Worm (Caenorhabditis elegans) whole organism, L1 larva: ENCODE measurements around the gene npl-4.2.

ENCODE experiments used
- F16B12.6 ChIP-seq: fragments of 150-350 bp; optimal IDR thresholded peaks from 2 replicates; lab custom pipeline; 2014; ENCODE audit warnings: missing biosample characterization, missing genetic modification characterization
- alr-1 ChIP-seq: fragments of 200-800 bp; sonication (Bioruptor generic); optimal IDR thresholded peaks from 2 replicates; lab custom pipeline; 2018; ENCODE audit warnings: borderline replicate concordance, mild to moderate bottlenecking, missing genetic modification characterization, missing compliant biosample characterization
- blmp-1 ChIP-seq: fragments of 150-350 bp; optimal IDR thresholded peaks from 2 replicates; lab custom pipeline; 2014; ENCODE audit warnings: missing biosample characterization, missing genetic modification characterization
- ceh-63 ChIP-seq: fragments of 200-800 bp; sonication (Bioruptor generic); optimal IDR thresholded peaks from 2 replicates; lab custom pipeline; 2018; ENCODE audit warnings: mild to moderate bottlenecking, missing genetic modification characterization, missing compliant biosample characterization
- ceh-8 ChIP-seq: fragments of 200-800 bp; sonication (Bioruptor generic); optimal IDR thresholded peaks from 2 replicates; lab custom pipeline; 2018; ENCODE audit warnings: mild to moderate bottlenecking, missing genetic modification characterization, moderate library complexity, missing compliant biosample characterization
- ceh-88 ChIP-seq: fragments of 200-800 bp; sonication (Bioruptor generic); IDR thresholded peaks from 2 replicates; pipeline ENCODE4 v1.3.6; 2022; ENCODE audit warnings: missing genetic modification characterization, missing compliant biosample characterization
- ceh-90 ChIP-seq: sonication (generic microtip); optimal IDR thresholded peaks from 2 replicates; lab custom pipeline; 2016; ENCODE audit warnings: missing genetic modification characterization, missing compliant biosample characterization
- ces-1 ChIP-seq: fragments of 150-350 bp; optimal IDR thresholded peaks from 2 replicates; lab custom pipeline; 2014; ENCODE audit warnings: missing biosample characterization, missing genetic modification reagents, missing genetic modification characterization
- dpl-1 ChIP-seq, 3 experiments: fragments of 150-350 bp in 2 of 3; sonication (generic microtip) in 1 of 3; optimal IDR thresholded peaks; 2 replicates each; lab custom pipeline; 2014 to 2017; ENCODE audit warnings: missing biosample characterization in 3 of 3, missing genetic modification characterization in 3 of 3, missing genetic modification reagents in 3 of 3
- egl-13 ChIP-seq: sonication (generic microtip); optimal IDR thresholded peaks from 2 replicates; lab custom pipeline; 2016; ENCODE audit warnings: missing genotype, missing genetic modification reagents, missing genetic modification characterization, missing compliant biosample characterization
- egl-27 ChIP-seq, 2 experiments: fragments of 150-350 bp in 1 of 2; sonication (generic microtip); optimal IDR thresholded peaks; 3 replicates each; lab custom pipeline; 2017 to 2018; ENCODE audit warnings: missing biosample characterization in 2 of 2, missing genetic modification characterization in 2 of 2, missing genetic modification reagents in 2 of 2
- elt-2 ChIP-seq: sonication (generic microtip); optimal IDR thresholded peaks from 2 replicates; lab custom pipeline; 2016; ENCODE audit warnings: missing genetic modification characterization, mild to moderate bottlenecking, inconsistent platforms, missing compliant biosample characterization, missing genetic modification reagents
- elt-3 ChIP-seq, 6 experiments: fragments of 150-350 bp in 1 of 6; sonication (generic microtip); optimal IDR thresholded peaks; 2 replicates each; lab custom pipeline; 2017 to 2018; ENCODE audit warnings: missing biosample characterization in 6 of 6, missing genetic modification characterization in 6 of 6, inconsistent platforms in 1 of 6
- ets-5 ChIP-seq: fragments of 200-800 bp; sonication (Bioruptor generic); IDR thresholded peaks from 2 replicates; pipeline ENCODE4 v1.3.6; 2022; ENCODE audit warnings: missing genetic modification characterization, missing compliant biosample characterization
- fos-1 ChIP-seq: fragments of 150-350 bp; optimal IDR thresholded peaks from 2 replicates; lab custom pipeline; 2014; ENCODE audit warnings: missing biosample characterization, missing genetic modification characterization
- grh-1 ChIP-seq: fragments of 200-800 bp; sonication (Bioruptor generic); IDR thresholded peaks from 2 replicates; pipeline ENCODE4 v1.3.6; 2022; ENCODE audit warnings: missing genetic modification reagents, missing genetic modification characterization, missing compliant biosample characterization
- hlh-17 ChIP-seq: fragments of 200-800 bp; sonication (Bioruptor generic); optimal IDR thresholded peaks from 2 replicates; lab custom pipeline; 2018; ENCODE audit warnings: missing genetic modification characterization, mild to moderate bottlenecking, missing compliant biosample characterization, moderate library complexity, borderline replicate concordance
- hpl-2 ChIP-seq: fragments of 150-350 bp; optimal IDR thresholded peaks from 2 replicates; lab custom pipeline; 2014; ENCODE audit warnings: missing biosample characterization, missing genetic modification reagents, missing genetic modification characterization
- irx-1 ChIP-seq: sonication (generic microtip); optimal IDR thresholded peaks from 2 replicates; lab custom pipeline; 2016; ENCODE audit warnings: missing genetic modification characterization, missing compliant biosample characterization
- jun-1 ChIP-seq: fragments of 150-350 bp; optimal IDR thresholded peaks from 2 replicates; lab custom pipeline; 2014; ENCODE audit warnings: missing biosample characterization, missing genetic modification reagents, missing genetic modification characterization
- lin-13 ChIP-seq: fragments of 150-350 bp; optimal IDR thresholded peaks from 2 replicates; lab custom pipeline; 2014; ENCODE audit warnings: missing biosample characterization, missing genetic modification reagents, missing genetic modification characterization
- lin-39 ChIP-seq: fragments of 150-350 bp; optimal IDR thresholded peaks from 2 replicates; lab custom pipeline; 2014; ENCODE audit warnings: missing biosample characterization, missing genetic modification reagents, missing genetic modification characterization
- mab-9 ChIP-seq: fragments of 200-800 bp; sonication (Bioruptor generic); IDR thresholded peaks from 2 replicates; pipeline ENCODE4 v1.3.6; 2022; ENCODE audit warnings: missing genetic modification reagents, missing genetic modification characterization, missing compliant biosample characterization
- mef-2 ChIP-seq: fragments of 150-350 bp; optimal IDR thresholded peaks from 2 replicates; lab custom pipeline; 2014; ENCODE audit warnings: missing biosample characterization, missing genetic modification characterization
- mep-1 ChIP-seq: fragments of 150-350 bp; optimal IDR thresholded peaks from 2 replicates; lab custom pipeline; 2014; ENCODE audit warnings: missing biosample characterization, missing genetic modification characterization
- nhr-12 ChIP-seq: sonication (generic microtip); optimal IDR thresholded peaks from 2 replicates; lab custom pipeline; 2017; ENCODE audit warnings: missing biosample characterization, missing genetic modification characterization
- nhr-76 ChIP-seq: sonication (generic microtip); optimal IDR thresholded peaks from 2 replicates; lab custom pipeline; 2017; ENCODE audit warnings: missing biosample characterization, missing genetic modification characterization
- nhr-77 ChIP-seq: fragments of 150-350 bp; optimal IDR thresholded peaks from 2 replicates; lab custom pipeline; 2014; ENCODE audit warnings: missing biosample characterization, missing genetic modification characterization
- nhr-84 ChIP-seq: sonication (generic microtip); optimal IDR thresholded peaks from 2 replicates; lab custom pipeline; 2017; ENCODE audit warnings: missing biosample characterization, missing genetic modification characterization
- nhr-85 ChIP-seq: sonication (generic microtip); peaks from one replicate; lab custom pipeline; 2016; ENCODE audit warnings: missing genetic modification characterization, inconsistent platforms, missing compliant biosample characterization
- nhr-90 ChIP-seq: sonication (generic microtip); optimal IDR thresholded peaks from 2 replicates; lab custom pipeline; 2016; ENCODE audit warnings: mild to moderate bottlenecking, missing genetic modification characterization, missing compliant biosample characterization; ENCODE audit not compliant: poor library complexity
- pax-3 ChIP-seq: fragments of 200-800 bp; sonication (Bioruptor generic); optimal IDR thresholded peaks from 2 replicates; lab custom pipeline; 2018; ENCODE audit warnings: mild to moderate bottlenecking, missing genetic modification characterization, moderate library complexity, missing compliant biosample characterization
- pqm-1 ChIP-seq: sonication (generic microtip); optimal IDR thresholded peaks from 3 replicates; lab custom pipeline; 2017; ENCODE audit warnings: missing biosample characterization, missing genetic modification characterization
- rnt-1 ChIP-seq: sonication (generic microtip); optimal IDR thresholded peaks from 2 replicates; lab custom pipeline; 2016; ENCODE audit warnings: mild to moderate bottlenecking, missing genetic modification characterization, moderate library complexity, missing compliant biosample characterization
- skn-1 ChIP-seq: fragments of 150-350 bp; optimal IDR thresholded peaks from 2 replicates; lab custom pipeline; 2014; ENCODE audit warnings: missing biosample characterization, missing genetic modification characterization
- snu-23 ChIP-seq: sonication (generic microtip); optimal IDR thresholded peaks from 2 replicates; lab custom pipeline; 2016; ENCODE audit warnings: missing genetic modification characterization, missing compliant biosample characterization
- sox-4 ChIP-seq: sonication (generic microtip); optimal IDR thresholded peaks from 2 replicates; lab custom pipeline; 2016; ENCODE audit warnings: missing genetic modification characterization, missing compliant biosample characterization
- sup-37 ChIP-seq: fragments of 200-800 bp; sonication (Bioruptor generic); optimal IDR thresholded peaks from 2 replicates; lab custom pipeline; 2018; ENCODE audit warnings: mild to moderate bottlenecking, missing genetic modification characterization, missing compliant biosample characterization
- swsn-7 ChIP-seq: sonication (generic microtip); optimal IDR thresholded peaks from 2 replicates; lab custom pipeline; 2016; ENCODE audit warnings: missing genetic modification characterization, missing compliant biosample characterization
- unc-130 ChIP-seq: fragments of 150-350 bp; optimal IDR thresholded peaks from 2 replicates; lab custom pipeline; 2017; ENCODE audit warnings: missing biosample characterization, missing genetic modification characterization, inconsistent platforms
- unc-30 ChIP-seq: sonication (generic microtip); optimal IDR thresholded peaks from 2 replicates; lab custom pipeline; 2017; ENCODE audit warnings: missing biosample characterization, missing genetic modification characterization
- unc-62 ChIP-seq: fragments of 150-350 bp; optimal IDR thresholded peaks from 2 replicates; lab custom pipeline; 2014; ENCODE audit warnings: missing biosample characterization, missing genetic modification reagents, missing genetic modification characterization
- unc-86 ChIP-seq: sonication (generic microtip); optimal IDR thresholded peaks from 2 replicates; lab custom pipeline; 2016; ENCODE audit warnings: missing genetic modification characterization, missing compliant biosample characterization
- unc-98 ChIP-seq: fragments of 200-800 bp; sonication (Bioruptor generic); IDR thresholded peaks from 2 replicates; pipeline ENCODE4 v1.3.6; 2022; ENCODE audit warnings: missing genetic modification characterization, missing compliant biosample characterization
- vab-15 ChIP-seq: sonication (generic microtip); optimal IDR thresholded peaks from 2 replicates; lab custom pipeline; 2017; ENCODE audit warnings: missing genotype, mild to moderate bottlenecking, missing genetic modification characterization, missing compliant biosample characterization
- zag-1 ChIP-seq: fragments of 150-350 bp; optimal IDR thresholded peaks from 2 replicates; lab custom pipeline; 2014; ENCODE audit warnings: missing biosample characterization, missing genetic modification characterization

npl-4.2 gene

ce11 chrII:5578035-5578434, 44.7 kb upstream of the npl-4.2 start, which contains the start of gene T25E4.1:
Gene T25E4.1, plus strand, starts transcription at chrII:5578335.
- TF ChIP-seq elt-2 (tag; lab: Kevin White, UChicago) (no peak), nhr-90 (tag; lab: Kevin White, UChicago) (no peak), ceh-8 (GFP tag; lab: Kevin White, UChicago) (no peak), snu-23 (no peak), nhr-12 (tag; lab: Kevin White, UChicago) (no peak), hlh-17 (GFP tag; lab: Kevin White, UChicago) (no peak), jun-1 (tag; lab: Kevin White, UChicago) (no peak), ceh-63 (GFP tag; lab: Kevin White, UChicago) (no peak)

ce11 chrII:5578714-5579113, 44.0 kb upstream of the npl-4.2 start:
- TF ChIP-seq lin-39 (tag; lab: Kevin White, UChicago) (no peak), rnt-1 (no peak), unc-98 (no peak), ceh-90 (tag; lab: Kevin White, UChicago) (no peak), ets-5 (GFP tag; lab: Robert Waterston, UW) (no peak), fos-1 (tag; lab: Kevin White, UChicago) (no peak), swsn-7 (tag; lab: Kevin White, UChicago) (no peak), irx-1 (tag; lab: Kevin White, UChicago) (no peak), unc-130 (no peak), nhr-12 (tag; lab: Kevin White, UChicago) (no peak), sup-37 (GFP tag; lab: Kevin White, UChicago) (no peak)

ce11 chrII:5579236-5579635, 43.5 kb upstream of the npl-4.2 start:
- TF ChIP-seq ceh-63 (GFP tag; lab: Kevin White, UChicago) (no peak), lin-13 (GFP tag; lab: Kevin White, UChicago) (no peak), unc-98 (no peak), egl-27 (tag; optimal IDR thresholded peaks at IDR 0.05; lab: Kevin White, UChicago) (no peak), elt-2 (tag; lab: Kevin White, UChicago) (no peak), nhr-85 (tag; lab: Kevin White, UChicago) (no peak), unc-62 (no peak), ets-5 (GFP tag; lab: Robert Waterston, UW) (no peak), sox-4 (tag; lab: Kevin White, UChicago) (no peak), dpl-1 (GFP tag; optimal IDR thresholded peaks at IDR 0.05; lab: Kevin White, UChicago) (no peak), mep-1 (tag; lab: Kevin White, UChicago) (no peak), grh-1 (GFP tag; lab: Robert Waterston, UW) (no peak), pax-3 (tag; lab: Kevin White, UChicago) (no peak), ces-1 (GFP tag; lab: Kevin White, UChicago) (no peak), nhr-76 (no peak)

ce11 chrII:5582309-5582708, 40.4 kb upstream of the npl-4.2 start, which contains the start of gene T25E4.2:
Gene T25E4.2, minus strand, starts transcription at chrII:5582409.
- TF ChIP-seq ceh-88 (GFP tag; lab: Robert Waterston, UW) (no peak), skn-1 (tag; lab: Kevin White, UChicago) (no peak), zag-1 (no peak), pqm-1 (no peak), mef-2 (tag; lab: Kevin White, UChicago) (no peak), unc-30 (tag; lab: Kevin White, UChicago) (no peak), nhr-77 (tag; lab: Kevin White, UChicago) (no peak), mab-9 (no peak), egl-13 (no peak), hpl-2 (GFP tag; lab: Kevin White, UChicago) (no peak), elt-3 (tag; optimal IDR thresholded peaks at IDR 0.05; lab: Kevin White, UChicago) (no peak), alr-1 (no peak), unc-130 (no peak), vab-15 (tag; lab: Kevin White, UChicago) (no peak), nhr-84 (tag; lab: Kevin White, UChicago) (no peak), F16B12.6 (tag; lab: Kevin White, UChicago) (no peak), blmp-1 (tag; lab: Kevin White, UChicago) (no peak), unc-86 (tag; lab: Kevin White, UChicago) (no peak)
